Worm (Caenorhabditis elegans): ENCODE measurements around the gene C04E12.2.

DNA sequence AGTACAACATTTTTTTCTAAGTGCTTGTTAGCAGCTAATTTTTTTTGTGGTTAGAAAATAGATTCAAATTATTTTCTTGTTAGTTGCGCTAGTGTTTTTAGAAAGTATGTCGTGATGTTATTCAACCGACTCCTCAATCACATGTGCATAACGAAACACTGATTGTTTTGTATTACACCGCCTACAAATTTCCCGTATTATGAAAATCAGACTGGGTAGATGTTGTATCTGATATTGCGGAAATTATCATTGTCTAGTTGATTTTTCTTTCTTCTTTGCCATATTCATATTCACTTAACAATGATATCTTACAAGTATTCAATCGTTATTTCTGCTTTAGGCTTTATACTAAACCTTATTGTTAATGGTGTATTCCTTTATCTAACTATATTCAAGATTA lies 16.6 kb upstream of the C04E12.2 start, which contains the start of gene str-63:
- TF ChIP-seq ama-1 (optimal IDR thresholded peaks at IDR 0.05): no peak
- no peak for TF ChIP-seq aly-1 (tag; optimal IDR thresholded peaks at IDR 0.05)
- no peak for TF ChIP-seq flt-1 (GFP tag; IDR thresholded peaks at IDR 0.05)
- no peak for TF ChIP-seq ceh-13 (GFP tag; optimal IDR thresholded peaks at IDR 0.05)
- TF ChIP-seq scrt-1 (GFP tag; IDR thresholded peaks at IDR 0.05): no peak
- TF ChIP-seq B0310.2 (tag; optimal IDR thresholded peaks at IDR 0.05): no peak
- TF ChIP-seq tra-4 (tag; optimal IDR thresholded peaks at IDR 0.05): no peak
- no peak for TF ChIP-seq pes-1 (GFP tag; IDR thresholded peaks at IDR 0.05)
- TF ChIP-seq hnd-1 (tag; optimal IDR thresholded peaks at IDR 0.05): no peak
- TF ChIP-seq ceh-36 (tag; optimal IDR thresholded peaks at IDR 0.05): no peak
- TF ChIP-seq F13C5.2 (tag; optimal IDR thresholded peaks at IDR 0.05): no peak
- TF ChIP-seq hmg-4 (GFP tag; optimal IDR thresholded peaks at IDR 0.05): no peak
- TF ChIP-seq tbx-37 (GFP tag; conservative IDR thresholded peaks at IDR 0.05): no peak
